Fruit fly (Drosophila melanogaster) whole organism, pupa: ENCODE measurements around the gene Prx1.

ENCODE experiments used
- CG10348 ChIP-seq: fragments of 200-800 bp; sonication (Bioruptor generic); IDR thresholded peaks from 2 replicates; pipeline ENCODE4 v1.3.6; 2022; ENCODE audit warnings: missing biosample characterization, missing genetic modification characterization
- CG12605 ChIP-seq: fragments of 200-800 bp; sonication (Bioruptor generic); IDR thresholded peaks from 2 replicates; pipeline ENCODE4 v1.3.6; 2022; ENCODE audit warnings: missing biosample characterization, missing genetic modification characterization
- CG13204 ChIP-seq: fragments of 200-800 bp; sonication (Bioruptor generic); optimal IDR thresholded peaks from 2 replicates; lab custom pipeline; 2018; ENCODE audit warnings: missing biosample characterization, mild to moderate bottlenecking, missing genetic modification characterization, moderate library complexity
- CG14655 ChIP-seq: fragments of 200-800 bp; sonication (Bioruptor generic); optimal IDR thresholded peaks from 3 replicates; lab custom pipeline; 2017; ENCODE audit warnings: mild to moderate bottlenecking, missing biosample characterization, missing genetic modification reagents, missing genetic modification characterization
- CG15710 ChIP-seq: fragments of 200-800 bp; sonication (Bioruptor generic); optimal IDR thresholded peaks from 2 replicates; lab custom pipeline; 2018; ENCODE audit warnings: missing biosample characterization, mild to moderate bottlenecking, missing genetic modification characterization, moderate library complexity
- CG17806 ChIP-seq: fragments of 200-800 bp; sonication (Bioruptor generic); optimal IDR thresholded peaks from 2 replicates; lab custom pipeline; 2018; ENCODE audit warnings: missing biosample characterization, mild to moderate bottlenecking, missing genetic modification characterization, moderate library complexity
- CG32121 ChIP-seq: fragments of 200-800 bp; sonication (Bioruptor generic); IDR thresholded peaks from 2 replicates; pipeline ENCODE4 v1.3.6; 2022; ENCODE audit warnings: missing biosample characterization, missing genetic modification characterization
- CG34367 ChIP-seq: fragments of 200-800 bp; sonication (Bioruptor generic); optimal IDR thresholded peaks from 2 replicates; lab custom pipeline; 2018; ENCODE audit warnings: missing biosample characterization, mild to moderate bottlenecking, missing genetic modification characterization
- CG4496 ChIP-seq: fragments of 200-800 bp; sonication (Bioruptor generic); IDR thresholded peaks from 3 replicates; pipeline ENCODE4 v1.3.6; 2022; ENCODE audit warnings: missing biosample characterization, missing genetic modification characterization
- CG8159 ChIP-seq: fragments of 200-800 bp; sonication (Bioruptor generic); optimal IDR thresholded peaks from 3 replicates; lab custom pipeline; 2018; ENCODE audit warnings: missing biosample characterization, mild to moderate bottlenecking, missing genetic modification characterization, moderate library complexity
- CG8301 ChIP-seq: fragments of 200-800 bp; sonication (Bioruptor generic); optimal IDR thresholded peaks from 2 replicates; lab custom pipeline; 2018; ENCODE audit warnings: missing biosample characterization, mild to moderate bottlenecking, missing genetic modification characterization
- CG9948 ChIP-seq: fragments of 200-800 bp; sonication (Bioruptor generic); optimal IDR thresholded peaks from 2 replicates; lab custom pipeline; 2018; ENCODE audit warnings: missing biosample characterization, mild to moderate bottlenecking, missing genetic modification characterization, moderate library complexity
- D1 ChIP-seq: fragments of 200-800 bp; sonication (Bioruptor generic); optimal IDR thresholded peaks from 2 replicates; lab custom pipeline; 2018; ENCODE audit warnings: missing biosample characterization, mild to moderate bottlenecking, missing genetic modification characterization, moderate library complexity
- EcR ChIP-seq: fragments of 200-800 bp; sonication (Bioruptor generic); optimal IDR thresholded peaks from 3 replicates; lab custom pipeline; 2019; ENCODE audit warnings: missing biosample characterization, missing genetic modification characterization, mild to moderate bottlenecking, moderate library complexity, missing genetic modification reagents
- Ets98B ChIP-seq: fragments of 200-800 bp; sonication (Bioruptor generic); IDR thresholded peaks from 2 replicates; pipeline ENCODE4 v1.3.6; 2022; ENCODE audit warnings: missing biosample characterization, missing genetic modification characterization
- Pif1A ChIP-seq: fragments of 200-800 bp; sonication (Bioruptor generic); optimal IDR thresholded peaks from 3 replicates; lab custom pipeline; 2016; ENCODE audit warnings: missing biosample characterization, missing genetic modification characterization
- Pif1B ChIP-seq: fragments of 200-800 bp; sonication (Bioruptor generic); optimal IDR thresholded peaks from 3 replicates; lab custom pipeline; 2016; ENCODE audit warnings: missing biosample characterization, missing genetic modification characterization
- Snoo ChIP-seq: fragments of 200-800 bp; sonication (Bioruptor generic); optimal IDR thresholded peaks from 3 replicates; lab custom pipeline; 2017; ENCODE audit warnings: missing biosample characterization, mild to moderate bottlenecking, missing genetic modification characterization, inconsistent platforms
- fd96Ca ChIP-seq: fragments of 200-800 bp; sonication (Bioruptor generic); IDR thresholded peaks from 3 replicates; pipeline ENCODE4 v1.3.6; 2022; ENCODE audit warnings: missing biosample characterization, missing genetic modification characterization
- gl ChIP-seq: fragments of 200-800 bp; sonication (Bioruptor generic); optimal IDR thresholded peaks from 2 replicates; lab custom pipeline; 2018; ENCODE audit warnings: missing biosample characterization, mild to moderate bottlenecking, missing genetic modification characterization
- rn ChIP-seq: fragments of 200-800 bp; sonication (Bioruptor generic); IDR thresholded peaks from 2 replicates; pipeline ENCODE4 v1.3.6; 2022; ENCODE audit warnings: missing biosample characterization, missing genetic modification characterization

Gene Prx1

DNA sequence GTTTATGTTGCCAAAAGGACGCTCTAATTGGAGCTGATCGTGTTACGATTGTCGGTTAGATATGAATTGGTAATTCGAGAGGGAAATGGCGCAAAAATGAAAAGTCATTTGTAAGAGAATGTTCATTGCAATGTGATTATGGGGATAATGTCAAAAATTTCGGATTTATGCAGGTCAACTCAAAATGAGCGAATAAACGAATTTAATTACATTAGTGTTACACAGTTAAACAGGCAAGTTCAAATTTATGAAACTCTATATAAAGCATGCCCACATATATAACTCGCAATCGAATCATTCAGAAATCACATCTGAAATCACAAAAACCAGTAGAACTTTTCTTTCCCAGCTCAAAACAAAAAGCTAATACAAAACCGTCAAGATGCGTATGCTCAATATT lies at the start of gene Prx1:
Prx1 (plus strand) TSS at position 301 of the 400 bp plus-strand sequence.
- TF ChIP-seq fd96Ca (GFP tag; lab: Robert Waterston, UW) (no peak), CG32121 (GFP tag; lab: Robert Waterston, UW) (no peak), EcR (GFP tag; lab: Kevin White, UChicago) (no peak), D1 (tag; lab: Kevin White, UChicago) (no peak), Pif1A (GFP tag; lab: Kevin White, UChicago) (no peak), gl (no peak)

DNA sequence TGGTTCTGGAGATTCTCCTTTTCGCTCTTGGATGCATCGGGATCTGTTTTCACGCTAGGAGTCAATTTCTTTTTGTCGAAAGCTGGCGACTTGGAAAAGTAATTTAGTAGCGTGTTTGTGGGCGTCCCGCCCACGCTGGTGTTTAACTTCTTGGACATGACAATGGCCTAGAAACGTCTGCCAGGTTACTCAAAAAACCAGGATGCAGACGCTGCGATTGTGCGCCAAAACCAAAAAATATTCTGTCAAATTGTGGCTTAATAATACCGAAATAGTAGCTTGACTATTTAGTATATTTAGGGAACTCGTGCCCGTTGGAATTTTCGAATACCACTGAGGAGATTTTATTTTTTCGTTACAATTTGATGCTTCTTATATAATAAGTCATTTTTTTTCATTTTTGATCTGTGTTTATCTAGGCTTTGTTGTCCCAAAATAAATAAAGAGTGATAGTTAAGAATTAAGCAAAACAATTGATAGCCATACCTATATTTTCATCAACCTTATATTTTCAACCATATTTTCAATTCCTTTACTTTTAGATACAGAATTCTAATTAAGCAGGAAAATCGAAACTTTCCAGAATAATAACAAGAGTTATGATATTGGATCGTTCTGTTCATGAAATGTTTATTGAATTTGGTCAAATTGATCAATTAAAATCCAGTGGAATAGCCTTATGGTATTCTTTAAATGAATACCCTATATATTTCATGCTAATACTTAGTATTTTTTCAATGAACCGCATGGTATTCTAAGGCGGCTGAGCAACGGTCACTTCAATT lies 49.1 kb upstream of the Prx1 start, which contains the start of the genes Msh6 and Prp31:
Msh6 (minus strand) TSS at position 233 of the 785 bp plus-strand sequence.
Prp31 (plus strand) TSS at position 771 of the 785 bp plus-strand sequence.
- TF ChIP-seq Snoo (tag; lab: Kevin White, UChicago) (peak; percentile 44), CG10348 (GFP tag; lab: Robert Waterston, UW) (0 out of 2 replicates have a peak, but pooled peaks have one; percentile 23), Pif1A (GFP tag; lab: Kevin White, UChicago) (no peak), CG14655 (GFP tag; lab: Kevin White, UChicago) (no peak), CG17806 (tag; lab: Kevin White, UChicago) (peak; percentile 65), CG9948 (tag; lab: Kevin White, UChicago) (peak; percentile 75), CG34367 (tag; lab: Kevin White, UChicago) (peak; percentile 66), rn (GFP tag; lab: Robert Waterston, UW) (no peak), CG32121 (GFP tag; lab: Robert Waterston, UW) (no peak), fd96Ca (GFP tag; lab: Robert Waterston, UW) (no peak), CG8301 (tag; lab: Kevin White, UChicago) (peak; percentile 62), Ets98B (no peak; the same call in 1 of the 2 replicates), gl (no peak), CG8159 (tag; lab: Kevin White, UChicago) (peak; percentile 76), Pif1B (no peak), CG15710 (tag; lab: Kevin White, UChicago) (peak; percentile 75), CG4496 (GFP tag; lab: Robert Waterston, UW) (peak; percentile 53; the same call in 2 of the 3 replicates), CG13204 (GFP tag; lab: Kevin White, UChicago) (no peak), D1 (tag; lab: Kevin White, UChicago) (no peak), EcR (GFP tag; lab: Kevin White, UChicago) (no peak), CG12605 (GFP tag; lab: Robert Waterston, UW) (no peak)

DNA sequence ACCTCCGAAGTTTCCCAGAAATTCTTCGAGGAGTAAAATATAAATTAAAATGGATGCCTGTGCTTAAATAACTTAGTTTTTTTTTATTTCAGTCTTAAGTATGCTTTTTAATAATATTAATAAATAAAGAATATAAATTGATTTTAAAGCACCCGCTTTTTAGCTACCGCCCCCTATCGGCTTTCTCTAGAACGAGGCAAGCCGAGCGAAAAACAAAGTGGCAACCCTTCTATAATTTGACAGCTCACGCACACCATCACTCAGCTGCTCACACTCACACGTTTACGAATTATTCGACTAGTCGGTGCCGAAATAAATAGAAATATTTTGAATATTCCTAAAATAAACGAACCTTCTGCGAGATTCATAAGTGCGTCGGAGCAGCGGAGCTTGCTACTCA lies 46.1 kb upstream of the Prx1 start, which contains the start of gene CG6878:
CG6878 (plus strand) TSS at position 269 of the 400 bp plus-strand sequence.
- TF ChIP-seq gl (no peak), D1 (tag; lab: Kevin White, UChicago) (no peak), Pif1B (no peak), CG13204 (GFP tag; lab: Kevin White, UChicago) (no peak), CG34367 (tag; lab: Kevin White, UChicago) (no peak), EcR (GFP tag; lab: Kevin White, UChicago) (no peak), CG9948 (tag; lab: Kevin White, UChicago) (no peak), CG8301 (tag; lab: Kevin White, UChicago) (no peak), Pif1A (GFP tag; lab: Kevin White, UChicago) (no peak), CG17806 (tag; lab: Kevin White, UChicago) (no peak), CG15710 (tag; lab: Kevin White, UChicago) (no peak)

DNA sequence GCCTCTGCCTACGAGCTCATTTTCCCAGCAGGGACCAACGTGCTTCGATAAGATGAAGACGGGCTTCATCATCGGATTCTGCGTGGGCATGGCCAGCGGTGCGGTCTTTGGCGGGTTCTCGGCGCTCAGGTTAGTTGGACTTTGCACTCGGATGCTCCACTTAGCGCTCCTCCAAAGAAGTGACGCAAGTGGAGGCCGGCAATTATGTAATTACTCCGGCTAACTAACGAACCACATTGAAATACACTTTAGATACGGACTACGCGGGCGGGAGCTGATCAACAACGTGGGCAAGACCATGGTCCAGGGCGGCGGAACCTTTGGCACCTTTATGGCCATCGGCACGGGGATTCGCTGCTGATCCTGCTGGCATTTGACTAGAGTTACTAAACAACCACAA lies 45.6 kb upstream of the Prx1 start:
- TF ChIP-seq rn (GFP tag; lab: Robert Waterston, UW): no peak

DNA sequence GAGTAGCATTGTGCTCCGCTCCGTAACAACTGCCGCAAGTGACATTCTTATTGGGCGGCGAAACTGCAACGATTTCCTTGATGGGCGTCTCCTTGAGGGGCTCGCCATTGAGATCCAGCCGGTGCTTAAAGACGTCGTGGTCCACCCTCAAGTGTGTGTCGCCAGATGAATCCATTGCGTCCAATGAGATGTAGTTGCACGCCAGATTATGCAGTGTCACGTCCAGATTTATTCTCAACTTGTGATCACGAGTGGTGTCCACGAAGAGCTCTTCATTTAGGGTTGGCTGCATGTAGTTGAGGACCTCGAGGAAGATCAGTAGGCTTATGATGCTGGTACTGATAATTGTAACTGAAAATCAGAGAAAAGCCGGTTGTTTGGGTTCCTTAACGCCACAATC lies 44.7 kb upstream of the Prx1 start:
- TF ChIP-seq CG4496 (GFP tag; lab: Robert Waterston, UW): no peak
- no peak for TF ChIP-seq CG8159 (tag; lab: Kevin White, UChicago)
- no peak for TF ChIP-seq CG17806 (tag; lab: Kevin White, UChicago)
- TF ChIP-seq Snoo (tag; lab: Kevin White, UChicago): no peak
- no peak for TF ChIP-seq CG15710 (tag; lab: Kevin White, UChicago)
- no peak for TF ChIP-seq CG12605 (GFP tag; lab: Robert Waterston, UW)
- TF ChIP-seq CG14655 (GFP tag; lab: Kevin White, UChicago): no peak
- TF ChIP-seq EcR (GFP tag; lab: Kevin White, UChicago): no peak
- no peak for TF ChIP-seq CG8301 (tag; lab: Kevin White, UChicago)
- TF ChIP-seq CG13204 (GFP tag; lab: Kevin White, UChicago): no peak
- TF ChIP-seq CG32121 (GFP tag; lab: Robert Waterston, UW): no peak
- no peak for TF ChIP-seq Pif1A (GFP tag; lab: Kevin White, UChicago)
- no peak for TF ChIP-seq gl
- TF ChIP-seq CG34367 (tag; lab: Kevin White, UChicago): no peak
- no peak for TF ChIP-seq CG10348 (GFP tag; lab: Robert Waterston, UW)
- no peak for TF ChIP-seq Ets98B
- no peak for TF ChIP-seq D1 (tag; lab: Kevin White, UChicago)
- TF ChIP-seq Pif1B: no peak
- no peak for TF ChIP-seq fd96Ca (GFP tag; lab: Robert Waterston, UW)
